Worm (Caenorhabditis elegans): ENCODE results near the gene rml-1.

- TF ChIP-seq dao-5 (tag; optimal IDR thresholded peaks at IDR 0.05) (no peak), him-1 (tag; optimal IDR thresholded peaks at IDR 0.05) (no peak)
Measured at ce11 chrIII:13779360-13780093, 11.6 kb upstream of the rml-1 start.

Measured in whole organism, L4/young adult.